Fruit fly (Drosophila melanogaster) whole organism, larva: ENCODE measurements around the gene Glys.
A peak's percentile ranks its signal among the peaks of the same experiment; 100 is the strongest.

Experiments
- noc ChIP-seq: fragments of 200-800 bp; sonication (Bioruptor generic); optimal IDR thresholded peaks from 3 replicates; lab custom pipeline; 2019; ENCODE audit warnings: missing biosample characterization, mild to moderate bottlenecking, missing genetic modification characterization, moderate library complexity

Glys gene

DNA sequence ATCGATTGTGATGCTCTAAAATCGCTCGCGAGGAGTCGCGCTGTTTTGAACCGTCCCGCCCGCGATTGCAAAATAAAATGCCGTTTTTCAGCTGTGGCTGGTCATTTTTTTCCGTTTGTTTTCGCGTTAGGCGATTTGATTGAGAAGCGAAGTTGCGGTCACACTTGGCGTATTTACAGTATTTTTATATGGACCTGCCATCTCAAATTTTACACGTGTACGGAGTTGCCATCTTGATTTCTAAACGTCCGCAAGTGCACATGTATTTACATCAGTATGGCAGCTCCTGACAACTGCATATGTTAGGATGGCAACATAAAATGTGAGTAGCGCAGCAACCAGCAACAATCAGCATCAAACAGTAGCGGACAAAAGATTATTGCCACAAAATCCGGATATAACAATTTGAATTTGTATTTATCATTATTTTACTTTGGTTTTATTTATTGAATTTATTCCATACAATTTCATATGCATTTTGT lies 51.7 kb downstream of the Glys start, which contains the start of gene CG6966:
CG6966 (minus strand) TSS at position 82 of the 482 bp plus-strand sequence.
- TF ChIP-seq noc (tag; lab: Kevin White, UChicago), result peak; percentile 63

DNA sequence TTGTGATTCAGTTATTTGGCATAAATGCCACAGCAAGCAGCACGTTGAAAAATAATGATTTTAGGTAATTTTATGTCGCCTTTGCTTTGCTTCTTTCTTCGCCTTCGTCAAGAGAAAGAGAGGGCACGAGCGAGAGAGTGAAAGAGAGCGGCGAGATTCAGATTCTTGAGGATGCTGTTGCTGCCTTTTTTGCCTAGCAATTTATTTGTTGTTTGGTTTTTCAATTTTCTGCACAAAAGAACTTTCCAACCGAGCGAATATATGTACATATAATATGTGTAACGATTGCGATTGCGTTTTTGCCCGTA lies 52.4 kb downstream of the Glys start:
- TF ChIP-seq noc (tag; lab: Kevin White, UChicago), result no peak

DNA sequence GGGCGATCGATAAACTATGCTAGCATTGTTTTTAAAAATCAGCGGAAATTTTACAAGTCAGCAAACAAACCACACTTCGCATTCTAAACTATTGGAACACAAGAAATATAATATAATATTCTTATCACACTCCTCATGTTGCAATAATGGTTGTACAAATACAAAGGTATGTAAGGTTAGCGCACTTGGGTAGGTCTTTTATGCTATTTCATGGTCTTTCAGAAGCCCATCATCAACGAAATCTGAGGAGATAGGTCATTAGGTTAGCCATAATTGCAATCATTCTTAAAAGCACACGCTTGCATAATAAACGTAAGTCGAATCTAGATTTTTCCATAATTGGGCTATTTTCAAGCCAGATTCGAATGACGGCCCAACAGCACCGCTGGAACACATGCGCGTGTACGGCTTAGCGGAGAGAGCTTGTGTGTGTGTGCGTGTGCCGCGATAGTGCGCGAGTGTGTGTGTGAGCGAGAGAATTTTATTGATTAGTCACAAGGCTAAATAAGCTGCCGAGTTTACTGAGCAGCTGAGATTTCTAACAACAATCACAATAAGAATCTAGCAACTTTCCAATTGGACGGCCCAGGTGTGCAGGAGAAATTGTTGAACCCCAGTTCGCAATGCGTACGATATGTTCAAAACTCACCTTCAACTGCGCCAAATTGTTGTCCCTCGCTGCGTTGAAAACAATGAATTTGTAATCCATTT lies 53.0 kb downstream of the Glys start:
- TF ChIP-seq noc (tag; lab: Kevin White, UChicago), result peak; percentile 40

DNA sequence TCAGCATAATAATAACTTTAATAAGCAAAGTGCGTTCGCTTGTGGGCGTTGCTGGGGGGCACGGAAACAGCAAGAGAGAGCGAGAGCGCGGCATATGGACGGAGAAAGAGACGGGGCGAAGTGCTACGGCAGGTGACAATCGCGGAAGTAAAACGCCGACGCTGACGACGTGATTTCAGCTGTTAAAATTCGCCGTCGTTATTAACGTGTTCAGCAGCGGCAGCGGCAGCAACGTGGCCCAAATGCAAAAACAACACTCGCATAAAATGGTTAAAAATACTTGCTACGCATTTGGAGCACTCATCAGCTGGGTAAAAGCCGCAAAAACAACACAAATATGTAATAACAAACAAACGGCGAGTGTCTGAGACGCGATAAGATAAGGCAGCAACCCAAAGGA lies 54.5 kb downstream of the Glys start:
- no peak for TF ChIP-seq noc (tag; lab: Kevin White, UChicago)

DNA sequence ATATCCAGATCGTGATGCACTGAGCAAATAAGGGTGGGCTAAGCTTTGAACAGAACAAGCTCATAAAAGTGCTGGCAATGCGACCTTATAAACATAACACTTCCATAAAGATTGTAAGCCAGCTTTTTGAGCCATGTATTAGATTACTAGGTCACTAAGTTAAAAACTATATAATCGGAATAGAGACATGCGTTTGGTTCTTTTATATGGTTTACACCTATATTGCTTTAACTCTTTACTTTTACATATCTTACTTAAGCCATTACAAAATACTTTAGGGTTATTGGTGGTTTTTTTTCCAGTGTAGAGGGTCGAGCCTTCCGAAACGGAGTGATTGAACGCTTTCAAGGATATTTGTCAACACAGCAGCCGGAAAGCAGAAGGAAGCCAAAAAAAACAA lies 55.0 kb downstream of the Glys start:
- TF ChIP-seq noc (tag; lab: Kevin White, UChicago), result no peak
